Fruit fly (Drosophila melanogaster): ENCODE data around the gene CG32459.

- TF ChIP-seq toe (GFP tag; optimal IDR thresholded peaks at IDR 0.05), result no peak
- TF ChIP-seq cic (GFP tag; optimal IDR thresholded peaks at IDR 0.05), result peak; percentile 70
- no peak for TF ChIP-seq CG33017 (tag; optimal IDR thresholded peaks at IDR 0.05)
- no peak for TF ChIP-seq cnc (optimal IDR thresholded peaks at IDR 0.05)
- TF ChIP-seq Clk (GFP tag; optimal IDR thresholded peaks at IDR 0.05), result no peak
Observed at dm6 chr3L:22886939-22887338, 31.1 kb upstream of the CG32459 start.

All from whole organism, adult.